Worm (Caenorhabditis elegans) whole organism, L4 larva: ENCODE results near the gene lin-26.

Source experiments
- F44E2.7 ChIP-seq: fragments of 200-800 bp; sonication (Bioruptor generic); IDR thresholded peaks from 2 replicates; pipeline ENCODE4 v2.1.2; 2022; ENCODE audit warnings: missing genetic modification characterization, missing compliant biosample characterization
- R02D3.7 ChIP-seq: fragments of 150-350 bp; sonication (generic microtip); optimal IDR thresholded peaks from 3 replicates; lab custom pipeline; 2014; ENCODE audit warnings: missing biosample characterization, missing genetic modification characterization
- T20F7.1 ChIP-seq: fragments of 200-800 bp; sonication (Bioruptor generic); optimal IDR thresholded peaks from 2 replicates; lab custom pipeline; 2018; ENCODE audit warnings: mild to moderate bottlenecking, missing genetic modification characterization, missing compliant biosample characterization
- Y105C5A.15 ChIP-seq: fragments of 200-800 bp; sonication (Bioruptor generic); IDR thresholded peaks from 2 replicates; pipeline ENCODE4 v1.3.6; 2022; ENCODE audit warnings: missing genetic modification characterization, missing compliant biosample characterization
- Y5F2A.4 ChIP-seq: fragments of 200-800 bp; sonication (Bioruptor generic); optimal IDR thresholded peaks from 2 replicates; lab custom pipeline; 2018; ENCODE audit warnings: mild to moderate bottlenecking, missing genetic modification characterization, missing compliant biosample characterization
- ZK546.5 ChIP-seq, 2 experiments: sonication (generic microtip); optimal IDR thresholded peaks; 2 replicates each; lab custom pipeline; 2017; ENCODE audit warnings: missing biosample characterization in 2 of 2, missing genetic modification characterization in 2 of 2
- aha-1 ChIP-seq: fragments of 150-350 bp; peaks from one replicate; lab custom pipeline; 2014; ENCODE audit warnings: missing biosample characterization, missing genetic modification characterization
- attf-4 ChIP-seq: sonication (generic microtip); optimal IDR thresholded peaks from 3 replicates; lab custom pipeline; 2017; ENCODE audit warnings: missing biosample characterization, missing genetic modification characterization
- ceh-32 ChIP-seq: sonication (generic microtip); optimal IDR thresholded peaks from 2 replicates; lab custom pipeline; 2016; ENCODE audit warnings: mild to moderate bottlenecking, missing genetic modification characterization, missing compliant biosample characterization; ENCODE audit not compliant: poor library complexity
- ceh-82 ChIP-seq: sonication (generic microtip); optimal IDR thresholded peaks from 2 replicates; lab custom pipeline; 2017; ENCODE audit warnings: missing biosample characterization, missing genetic modification characterization
- cey-2 ChIP-seq: sonication (generic microtip); optimal IDR thresholded peaks from 3 replicates; lab custom pipeline; 2017; ENCODE audit warnings: missing genetic modification characterization, mild to moderate bottlenecking, missing compliant biosample characterization, antibody characterized with exemption, borderline replicate concordance; ENCODE audit not compliant: insufficient read depth
- daf-16 ChIP-seq, 3 experiments: sonication (generic microtip); optimal IDR thresholded peaks; 2 replicates each; lab custom pipeline; 2016 to 2017; ENCODE audit warnings: missing genetic modification characterization in 3 of 3, missing genetic modification reagents in 3 of 3, mild to moderate bottlenecking in 2 of 3, missing compliant biosample characterization in 2 of 3, missing biosample characterization in 1 of 3, moderate library complexity in 1 of 3
- dpl-1 ChIP-seq: fragments of 150-350 bp; optimal IDR thresholded peaks from 2 replicates; lab custom pipeline; 2014; ENCODE audit warnings: missing biosample characterization, missing genetic modification reagents, missing genetic modification characterization
- dve-1 ChIP-seq: sonication (generic microtip); optimal IDR thresholded peaks from 2 replicates; lab custom pipeline; 2017; ENCODE audit warnings: antibody characterized with exemption, mild to moderate bottlenecking, missing genetic modification characterization, missing compliant biosample characterization; ENCODE audit not compliant: insufficient read depth
- fkh-10 ChIP-seq: fragments of 150-350 bp; optimal IDR thresholded peaks from 2 replicates; lab custom pipeline; 2014; ENCODE audit warnings: missing biosample characterization, missing genetic modification reagents, missing genetic modification characterization
- gei-8 ChIP-seq: fragments of 200-800 bp; sonication (Bioruptor generic); optimal IDR thresholded peaks from 2 replicates; lab custom pipeline; 2018; ENCODE audit warnings: mild to moderate bottlenecking, missing genetic modification characterization, missing compliant biosample characterization
- hif-1 ChIP-seq, 2 experiments: sonication (generic microtip); optimal IDR thresholded peaks; 2 replicates each; lab custom pipeline; 2016 to 2017; ENCODE audit warnings: missing compliant biosample characterization in 2 of 2, missing genetic modification characterization in 2 of 2, missing genetic modification reagents in 2 of 2, missing genotype in 2 of 2, mild to moderate bottlenecking in 1 of 2
- hlh-11 ChIP-seq: fragments of 200-800 bp; sonication (Bioruptor generic); optimal IDR thresholded peaks from 2 replicates; lab custom pipeline; 2018; ENCODE audit warnings: mild to moderate bottlenecking, missing genetic modification characterization, missing compliant biosample characterization
- hlh-30 ChIP-seq: sonication (generic microtip); optimal IDR thresholded peaks from 2 replicates; lab custom pipeline; 2017; ENCODE audit warnings: antibody characterized with exemption, mild to moderate bottlenecking, missing genetic modification characterization, missing compliant biosample characterization; ENCODE audit not compliant: insufficient read depth
- hmg-1.1 ChIP-seq: fragments of 200-800 bp; sonication (Bioruptor generic); IDR thresholded peaks from 2 replicates; pipeline ENCODE4 v1.3.6; 2022; ENCODE audit warnings: missing genetic modification reagents, missing genetic modification characterization, missing compliant biosample characterization
- lin-1 ChIP-seq: fragments of 200-800 bp; sonication (Bioruptor generic); IDR thresholded peaks from 2 replicates; pipeline ENCODE4 v1.3.6; 2022; ENCODE audit warnings: missing genetic modification reagents, missing genetic modification characterization, missing compliant biosample characterization
- lin-13 ChIP-seq: fragments of 150-350 bp; optimal IDR thresholded peaks from 2 replicates; lab custom pipeline; 2014; ENCODE audit warnings: missing biosample characterization, missing genetic modification reagents, missing genetic modification characterization
- lir-3 ChIP-seq: sonication (generic microtip); optimal IDR thresholded peaks from 2 replicates; lab custom pipeline; 2016; ENCODE audit warnings: mild to moderate bottlenecking, missing genetic modification characterization, missing compliant biosample characterization
- lsy-2 ChIP-seq, 2 experiments: fragments of 150-350 bp in 1 of 2; sonication (generic microtip) in 1 of 2; optimal IDR thresholded peaks; 2 replicates each; lab custom pipeline; 2014 to 2017; ENCODE audit warnings: missing biosample characterization in 2 of 2, missing genetic modification characterization in 2 of 2
- mdl-1 ChIP-seq, 2 experiments: fragments of 150-350 bp in 1 of 2; sonication (generic microtip) in 1 of 2; optimal IDR thresholded peaks; 2 replicates each; lab custom pipeline; 2014 to 2017; ENCODE audit warnings: missing biosample characterization in 2 of 2, missing genetic modification characterization in 2 of 2
- mep-1 ChIP-seq: fragments of 150-350 bp; sonication (generic microtip); optimal IDR thresholded peaks from 3 replicates; lab custom pipeline; 2014; ENCODE audit warnings: missing biosample characterization, missing genetic modification characterization
- mes-2 ChIP-seq: sonication (generic microtip); optimal IDR thresholded peaks from 2 replicates; lab custom pipeline; 2016; ENCODE audit warnings: missing genotype, mild to moderate bottlenecking, missing genetic modification characterization, missing compliant biosample characterization; ENCODE audit not compliant: poor library complexity, severe bottlenecking
- mxl-3 ChIP-seq: fragments of 200-800 bp; sonication (Bioruptor generic); optimal IDR thresholded peaks from 2 replicates; lab custom pipeline; 2018; ENCODE audit warnings: mild to moderate bottlenecking, missing genetic modification characterization, missing compliant biosample characterization
- nhr-10 ChIP-seq: fragments of 150-350 bp; optimal IDR thresholded peaks from 2 replicates; lab custom pipeline; 2014; ENCODE audit warnings: missing biosample characterization, missing genetic modification characterization
- nhr-102 ChIP-seq: sonication (generic microtip); optimal IDR thresholded peaks from 2 replicates; lab custom pipeline; 2016; ENCODE audit warnings: mild to moderate bottlenecking, missing genetic modification characterization, moderate library complexity, missing compliant biosample characterization
- nhr-25 ChIP-seq: sonication (generic microtip); optimal IDR thresholded peaks from 2 replicates; lab custom pipeline; 2017; ENCODE audit warnings: missing genetic modification characterization, mild to moderate bottlenecking, missing compliant biosample characterization, antibody characterized with exemption, moderate library complexity, borderline replicate concordance; ENCODE audit not compliant: insufficient read depth
- nhr-28 ChIP-seq: fragments of 150-350 bp; optimal IDR thresholded peaks from 2 replicates; lab custom pipeline; 2014; ENCODE audit warnings: missing biosample characterization, missing genetic modification characterization
- nhr-6 ChIP-seq: fragments of 150-350 bp; optimal IDR thresholded peaks from 2 replicates; lab custom pipeline; 2014; ENCODE audit warnings: missing biosample characterization, missing genetic modification characterization
- nhr-77 ChIP-seq: fragments of 150-350 bp; optimal IDR thresholded peaks from 2 replicates; lab custom pipeline; 2014; ENCODE audit warnings: missing biosample characterization, missing genetic modification characterization
- pha-4 ChIP-seq, 2 experiments: fragments of 150-350 bp in 1 of 2; fragments of 200-800 bp in 1 of 2; sonication (Bioruptor generic) in 1 of 2; IDR thresholded peaks in 1 of 2; optimal IDR thresholded peaks in 1 of 2; 2 replicates each; pipeline versions ENCODE4 v1.3.6 to Lab custom; 2014 to 2022; ENCODE audit warnings: missing genetic modification characterization in 2 of 2, missing genetic modification reagents in 2 of 2, missing biosample characterization in 1 of 2, missing compliant biosample characterization in 1 of 2
- rbr-2 ChIP-seq: sonication (generic microtip); optimal IDR thresholded peaks from 2 replicates; lab custom pipeline; 2016; ENCODE audit warnings: missing genotype, missing genetic modification characterization, missing compliant biosample characterization
- set-16 ChIP-seq: fragments of 200-800 bp; sonication (Bioruptor generic); IDR thresholded peaks from 2 replicates; pipeline ENCODE4 v1.3.6; 2022; ENCODE audit warnings: missing genetic modification reagents, missing genetic modification characterization, missing compliant biosample characterization
- skn-1 ChIP-seq: fragments of 150-350 bp; optimal IDR thresholded peaks from 2 replicates; lab custom pipeline; 2014; ENCODE audit warnings: missing biosample characterization, missing genetic modification characterization
- spr-3 ChIP-seq: fragments of 200-800 bp; sonication (Bioruptor generic); optimal IDR thresholded peaks from 2 replicates; lab custom pipeline; 2018; ENCODE audit warnings: mild to moderate bottlenecking, missing genetic modification characterization, missing compliant biosample characterization
- unc-39 ChIP-seq: sonication (generic microtip); optimal IDR thresholded peaks from 2 replicates; lab custom pipeline; 2017; ENCODE audit warnings: missing biosample characterization, missing genetic modification characterization
- unc-62 ChIP-seq, 3 experiments: fragments of 150-350 bp in 1 of 3; sonication (generic microtip); optimal IDR thresholded peaks in 2 of 3; peaks in 1 of 3; 1 replicate in 1 of 3; 2 replicates in 2 of 3; lab custom pipeline; 2014 to 2017; ENCODE audit warnings: missing biosample characterization in 3 of 3, missing genetic modification characterization in 3 of 3, missing genetic modification reagents in 3 of 3, missing genotype in 1 of 3
- zfp-3 ChIP-seq: fragments of 200-800 bp; sonication (Bioruptor generic); conservative IDR thresholded peaks from 2 replicates; pipeline ENCODE4 v1.3.6; 2022; ENCODE audit warnings: missing genetic modification reagents, missing genetic modification characterization, missing compliant biosample characterization

Gene lin-26

DNA sequence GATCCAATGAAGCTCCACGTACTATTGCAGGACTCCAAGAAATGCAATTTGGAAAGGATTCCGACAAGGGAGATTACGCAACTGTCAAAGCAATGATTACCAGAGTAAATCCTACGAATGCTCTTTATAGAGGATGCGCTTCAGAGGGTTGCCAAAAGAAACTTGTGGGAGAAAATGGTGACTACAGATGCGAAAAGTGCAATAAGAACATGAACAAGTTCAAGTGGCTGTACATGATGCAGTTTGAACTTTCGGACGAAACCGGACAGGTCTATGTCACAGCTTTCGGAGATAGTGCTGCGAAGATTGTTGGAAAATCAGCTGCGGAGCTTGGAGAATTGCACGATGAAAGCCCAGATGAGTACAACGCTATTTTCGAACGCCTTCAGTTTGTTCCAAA is 15.7 kb upstream of the lin-26 start:
- no peak for TF ChIP-seq spr-3 (GFP tag; lab: Kevin White, UChicago)
- TF ChIP-seq aha-1 (tag; lab: Kevin White, UChicago): peak; percentile 88
- TF ChIP-seq nhr-77 (tag; lab: Kevin White, UChicago): no peak
- no peak for TF ChIP-seq ZK546.5 (tag; optimal IDR thresholded peaks at IDR 0.05; lab: Kevin White, UChicago)
- TF ChIP-seq cey-2 (tag; lab: Kevin White, UChicago): no peak
- TF ChIP-seq mdl-1 (tag; optimal IDR thresholded peaks at IDR 0.05; lab: Kevin White, UChicago): no peak
- peak in 1 of 2 experiments; percentile 95 for TF ChIP-seq unc-62 (GFP tag; optimal IDR thresholded peaks at IDR 0.05 in 1 of 2; lab: Kevin White, UChicago)
- no peak for TF ChIP-seq unc-62 (tag; optimal IDR thresholded peaks at IDR 0.05; lab: Kevin White, UChicago)
- TF ChIP-seq nhr-25: no peak
- TF ChIP-seq ceh-32: no peak
- no peak for TF ChIP-seq F44E2.7 (GFP tag; lab: Robert Waterston, UW)
- TF ChIP-seq nhr-102 (tag; lab: Kevin White, UChicago): no peak
- TF ChIP-seq ceh-82 (tag; lab: Kevin White, UChicago): no peak
- no peak for TF ChIP-seq fkh-10
- TF ChIP-seq gei-8: no peak

DNA sequence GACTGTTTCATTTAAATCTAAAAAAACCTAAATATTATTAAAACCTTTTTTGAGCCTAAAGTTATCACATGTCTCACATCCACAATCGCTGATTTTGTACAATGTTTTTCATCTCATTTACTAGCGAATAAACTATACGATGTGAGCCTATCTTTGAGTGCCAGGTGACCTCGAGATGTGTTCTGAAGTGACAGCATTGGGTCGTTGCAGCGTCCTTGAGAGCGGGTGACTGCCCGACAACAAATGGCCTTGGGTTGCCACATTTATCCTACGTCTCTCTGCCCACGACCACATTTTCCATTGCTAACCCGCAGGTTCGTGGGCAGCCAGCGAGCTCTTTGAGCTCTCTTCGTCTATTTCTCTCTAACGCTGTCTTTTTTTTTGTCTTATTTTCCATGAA is 15.0 kb upstream of the lin-26 start, which contains the start of gene lir-2:
Gene lir-2 (plus strand): TSS at position 301 of the 400 bp plus-strand sequence.
- TF ChIP-seq mep-1 (tag; lab: Kevin White, UChicago): peak; percentile 17
- peak; percentile 17 for TF ChIP-seq hlh-30 (tag; lab: Kevin White, UChicago)
- no peak for TF ChIP-seq unc-39

DNA sequence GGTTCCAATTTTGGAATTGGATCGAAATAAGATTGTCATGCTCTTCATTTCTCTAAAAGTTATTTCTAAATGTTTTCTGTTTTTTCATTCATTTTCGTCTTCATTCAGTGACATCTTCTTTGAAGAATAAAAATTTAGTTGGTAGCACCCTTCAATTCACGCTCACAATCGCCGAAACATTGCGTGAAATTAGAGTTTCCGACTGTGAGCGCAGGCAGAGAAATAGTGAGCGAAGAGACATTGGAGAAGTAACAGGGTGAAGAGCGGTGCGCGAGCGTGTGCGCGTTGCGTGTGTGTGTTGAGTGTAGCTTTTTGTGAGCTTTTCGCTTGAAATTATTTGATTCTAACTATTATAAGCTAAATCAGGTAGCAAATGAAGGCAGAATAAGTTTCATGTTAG is 12.6 kb upstream of the lin-26 start:
- peak; percentile 52 for TF ChIP-seq hmg-1.1 (GFP tag; lab: Robert Waterston, UW)
- no peak for TF ChIP-seq cey-2 (tag; lab: Kevin White, UChicago)
- TF ChIP-seq nhr-28 (tag; lab: Kevin White, UChicago): peak; percentile 57
- TF ChIP-seq nhr-77 (tag; lab: Kevin White, UChicago): peak; percentile 63
- TF ChIP-seq nhr-10 (tag; lab: Kevin White, UChicago): no peak
- TF ChIP-seq pha-4 (GFP tag; IDR thresholded peaks at IDR 0.05; lab: Robert Waterston, UW): no peak
- TF ChIP-seq pha-4 (tag; optimal IDR thresholded peaks at IDR 0.05; lab: Kevin White, UChicago): no peak
- TF ChIP-seq lsy-2 (tag; optimal IDR thresholded peaks at IDR 0.05; lab: Kevin White, UChicago): peak in 1 of 2 experiments; percentile 58
- no peak for TF ChIP-seq zfp-3 (GFP tag; lab: Robert Waterston, UW)
- no peak for TF ChIP-seq lir-3
- TF ChIP-seq lin-1 (GFP tag; lab: Robert Waterston, UW): no peak
- no peak for TF ChIP-seq R02D3.7 (tag; lab: Kevin White, UChicago)
- peak; percentile 40 for TF ChIP-seq nhr-25
- TF ChIP-seq T20F7.1 (GFP tag; lab: Kevin White, UChicago): no peak
- no peak for TF ChIP-seq Y105C5A.15 (GFP tag; lab: Robert Waterston, UW)
- no peak for TF ChIP-seq gei-8
- TF ChIP-seq skn-1 (tag; lab: Kevin White, UChicago): no peak
- no peak for TF ChIP-seq Y5F2A.4 (GFP tag; lab: Kevin White, UChicago)
- TF ChIP-seq aha-1 (tag; lab: Kevin White, UChicago): peak; percentile 57
- TF ChIP-seq dve-1: peak; percentile 50
- TF ChIP-seq daf-16 (GFP tag; optimal IDR thresholded peaks at IDR 0.05; lab: Kevin White, UChicago): no peak
- TF ChIP-seq daf-16 (tag; optimal IDR thresholded peaks at IDR 0.05; lab: Kevin White, UChicago): peak; percentile 23
- peak in 1 of 2 experiments; percentile 34 for TF ChIP-seq mdl-1 (tag; optimal IDR thresholded peaks at IDR 0.05; lab: Kevin White, UChicago)
- peak; percentile 50 for TF ChIP-seq hlh-11 (tag; lab: Kevin White, UChicago)
- peak; percentile 0 for TF ChIP-seq mxl-3
- TF ChIP-seq hif-1 (tag; optimal IDR thresholded peaks at IDR 0.05; lab: Kevin White, UChicago): peak in 1 of 2 experiments; percentile 11
- TF ChIP-seq nhr-102 (tag; lab: Kevin White, UChicago): no peak
- peak; percentile 63 for TF ChIP-seq mes-2
- TF ChIP-seq unc-62 (GFP tag; optimal IDR thresholded peaks at IDR 0.05 in 1 of 2; lab: Kevin White, UChicago): peak in 1 of 2 experiments; percentile 28
- no peak for TF ChIP-seq unc-62 (tag; optimal IDR thresholded peaks at IDR 0.05; lab: Kevin White, UChicago)
- TF ChIP-seq mep-1 (tag; lab: Kevin White, UChicago): peak; percentile 68
- TF ChIP-seq hlh-30 (tag; lab: Kevin White, UChicago): peak; percentile 38
- no peak for TF ChIP-seq unc-39
- peak; percentile 53 for TF ChIP-seq lin-13
- TF ChIP-seq dpl-1 (GFP tag; lab: Kevin White, UChicago): peak; percentile 18
- peak; percentile 31 for TF ChIP-seq nhr-6 (tag; lab: Kevin White, UChicago)
- TF ChIP-seq attf-4 (tag; lab: Kevin White, UChicago): no peak
- TF ChIP-seq rbr-2: peak; percentile 48
- TF ChIP-seq set-16 (GFP tag; lab: Robert Waterston, UW): no peak
